Fruit fly (Drosophila melanogaster) whole organism, pupa: ENCODE results near the gene Past1.

Source experiments
- CG10348 ChIP-seq: fragments of 200-800 bp; sonication (Bioruptor generic); IDR thresholded peaks from 2 replicates; pipeline ENCODE4 v1.3.6; 2022; ENCODE audit warnings: missing biosample characterization, missing genetic modification characterization
- CG12605 ChIP-seq: fragments of 200-800 bp; sonication (Bioruptor generic); IDR thresholded peaks from 2 replicates; pipeline ENCODE4 v1.3.6; 2022; ENCODE audit warnings: missing biosample characterization, missing genetic modification characterization
- CG13204 ChIP-seq: fragments of 200-800 bp; sonication (Bioruptor generic); optimal IDR thresholded peaks from 2 replicates; lab custom pipeline; 2018; ENCODE audit warnings: missing biosample characterization, mild to moderate bottlenecking, missing genetic modification characterization, moderate library complexity
- CG14655 ChIP-seq: fragments of 200-800 bp; sonication (Bioruptor generic); optimal IDR thresholded peaks from 3 replicates; lab custom pipeline; 2017; ENCODE audit warnings: mild to moderate bottlenecking, missing biosample characterization, missing genetic modification reagents, missing genetic modification characterization
- CG15710 ChIP-seq: fragments of 200-800 bp; sonication (Bioruptor generic); optimal IDR thresholded peaks from 2 replicates; lab custom pipeline; 2018; ENCODE audit warnings: missing biosample characterization, mild to moderate bottlenecking, missing genetic modification characterization, moderate library complexity
- CG17806 ChIP-seq: fragments of 200-800 bp; sonication (Bioruptor generic); optimal IDR thresholded peaks from 2 replicates; lab custom pipeline; 2018; ENCODE audit warnings: missing biosample characterization, mild to moderate bottlenecking, missing genetic modification characterization, moderate library complexity
- CG32121 ChIP-seq: fragments of 200-800 bp; sonication (Bioruptor generic); IDR thresholded peaks from 2 replicates; pipeline ENCODE4 v1.3.6; 2022; ENCODE audit warnings: missing biosample characterization, missing genetic modification characterization
- CG34367 ChIP-seq: fragments of 200-800 bp; sonication (Bioruptor generic); optimal IDR thresholded peaks from 2 replicates; lab custom pipeline; 2018; ENCODE audit warnings: missing biosample characterization, mild to moderate bottlenecking, missing genetic modification characterization
- CG4496 ChIP-seq: fragments of 200-800 bp; sonication (Bioruptor generic); IDR thresholded peaks from 3 replicates; pipeline ENCODE4 v1.3.6; 2022; ENCODE audit warnings: missing biosample characterization, missing genetic modification characterization
- CG8159 ChIP-seq: fragments of 200-800 bp; sonication (Bioruptor generic); optimal IDR thresholded peaks from 3 replicates; lab custom pipeline; 2018; ENCODE audit warnings: missing biosample characterization, mild to moderate bottlenecking, missing genetic modification characterization, moderate library complexity
- CG8301 ChIP-seq: fragments of 200-800 bp; sonication (Bioruptor generic); optimal IDR thresholded peaks from 2 replicates; lab custom pipeline; 2018; ENCODE audit warnings: missing biosample characterization, mild to moderate bottlenecking, missing genetic modification characterization
- D1 ChIP-seq: fragments of 200-800 bp; sonication (Bioruptor generic); optimal IDR thresholded peaks from 2 replicates; lab custom pipeline; 2018; ENCODE audit warnings: missing biosample characterization, mild to moderate bottlenecking, missing genetic modification characterization, moderate library complexity
- EcR ChIP-seq: fragments of 200-800 bp; sonication (Bioruptor generic); optimal IDR thresholded peaks from 3 replicates; lab custom pipeline; 2019; ENCODE audit warnings: missing biosample characterization, missing genetic modification characterization, mild to moderate bottlenecking, moderate library complexity, missing genetic modification reagents
- Ets98B ChIP-seq: fragments of 200-800 bp; sonication (Bioruptor generic); IDR thresholded peaks from 2 replicates; pipeline ENCODE4 v1.3.6; 2022; ENCODE audit warnings: missing biosample characterization, missing genetic modification characterization
- Pif1A ChIP-seq: fragments of 200-800 bp; sonication (Bioruptor generic); optimal IDR thresholded peaks from 3 replicates; lab custom pipeline; 2016; ENCODE audit warnings: missing biosample characterization, missing genetic modification characterization
- Pif1B ChIP-seq: fragments of 200-800 bp; sonication (Bioruptor generic); optimal IDR thresholded peaks from 3 replicates; lab custom pipeline; 2016; ENCODE audit warnings: missing biosample characterization, missing genetic modification characterization
- Snoo ChIP-seq: fragments of 200-800 bp; sonication (Bioruptor generic); optimal IDR thresholded peaks from 3 replicates; lab custom pipeline; 2017; ENCODE audit warnings: missing biosample characterization, mild to moderate bottlenecking, missing genetic modification characterization, inconsistent platforms
- fd96Ca ChIP-seq: fragments of 200-800 bp; sonication (Bioruptor generic); IDR thresholded peaks from 3 replicates; pipeline ENCODE4 v1.3.6; 2022; ENCODE audit warnings: missing biosample characterization, missing genetic modification characterization
- gl ChIP-seq: fragments of 200-800 bp; sonication (Bioruptor generic); optimal IDR thresholded peaks from 2 replicates; lab custom pipeline; 2018; ENCODE audit warnings: missing biosample characterization, mild to moderate bottlenecking, missing genetic modification characterization
- rn ChIP-seq: fragments of 200-800 bp; sonication (Bioruptor generic); IDR thresholded peaks from 2 replicates; pipeline ENCODE4 v1.3.6; 2022; ENCODE audit warnings: missing biosample characterization, missing genetic modification characterization

Gene Past1

dm6 chr3R:12653511-12654252 is 43.4 kb upstream of the Past1 start:
- TF ChIP-seq CG14655 (GFP tag; lab: Kevin White, UChicago) (peak; percentile 55), fd96Ca (GFP tag; lab: Robert Waterston, UW) (peak; percentile 80), CG32121 (peak; percentile 79), CG10348 (GFP tag; lab: Robert Waterston, UW) (peak; percentile 52; the same call in 1 of the 2 replicates), CG8301 (tag; lab: Kevin White, UChicago) (peak; percentile 47), CG17806 (no peak), Ets98B (GFP tag; lab: Robert Waterston, UW) (peak; percentile 46), CG4496 (GFP tag; lab: Robert Waterston, UW) (0 out of 3 replicates have a peak, but pooled peaks have one; percentile 18), rn (GFP tag; lab: Robert Waterston, UW) (peak; percentile 46), Snoo (tag; lab: Kevin White, UChicago) (no peak), Pif1B (no peak), EcR (GFP tag; lab: Kevin White, UChicago) (no peak), gl (tag; lab: Kevin White, UChicago) (no peak), CG34367 (no peak)
- TF ChIP-seq, all 21 proteins: peak for 8

- TF ChIP-seq CG10348 (GFP tag; lab: Robert Waterston, UW), result no peak
- TF ChIP-seq fd96Ca (GFP tag; lab: Robert Waterston, UW), result no peak
- no peak for TF ChIP-seq Ets98B (GFP tag; lab: Robert Waterston, UW)
- no peak for TF ChIP-seq CG4496 (GFP tag; lab: Robert Waterston, UW)
- TF ChIP-seq CG8159 (tag; lab: Kevin White, UChicago), result no peak
- TF ChIP-seq Pif1A (GFP tag; lab: Kevin White, UChicago), result no peak
- no peak for TF ChIP-seq rn (GFP tag; lab: Robert Waterston, UW)
- no peak for TF ChIP-seq CG13204 (GFP tag; lab: Kevin White, UChicago)
- TF ChIP-seq D1 (tag; lab: Kevin White, UChicago), result no peak
- no peak for TF ChIP-seq CG17806
Measured at dm6 chr3R:12654253-12654623, 42.9 kb upstream of the Past1 start, which contains the start of gene CG6225. Gene CG6225 (plus strand): TSS chr3R:12654577.

- no peak for TF ChIP-seq Pif1B
- no peak for TF ChIP-seq CG13204 (GFP tag; lab: Kevin White, UChicago)
- TF ChIP-seq CG4496 (GFP tag; lab: Robert Waterston, UW), result no peak
- no peak for TF ChIP-seq CG10348 (GFP tag; lab: Robert Waterston, UW)
- TF ChIP-seq CG12605, result no peak
- no peak for TF ChIP-seq Snoo (tag; lab: Kevin White, UChicago)
- no peak for TF ChIP-seq CG15710 (tag; lab: Kevin White, UChicago)
- TF ChIP-seq gl (tag; lab: Kevin White, UChicago), result no peak
- TF ChIP-seq EcR (GFP tag; lab: Kevin White, UChicago), result no peak
- TF ChIP-seq rn (GFP tag; lab: Robert Waterston, UW), result no peak
- no peak for TF ChIP-seq D1 (tag; lab: Kevin White, UChicago)
Measured at dm6 chr3R:12656946-12657566, 40.1 kb upstream of the Past1 start.

dm6 chr3R:12662531-12662930 is 34.6 kb upstream of the Past1 start, which contains the start of gene CG14395:
Gene CG14395 (plus strand): TSS chr3R:12662831.
- TF ChIP-seq Ets98B (GFP tag; lab: Robert Waterston, UW) (0 out of 2 replicates have a peak, but pooled peaks have one; percentile 17), CG14655 (GFP tag; lab: Kevin White, UChicago) (no peak), rn (GFP tag; lab: Robert Waterston, UW) (no peak), CG15710 (tag; lab: Kevin White, UChicago) (no peak), fd96Ca (GFP tag; lab: Robert Waterston, UW) (no peak), D1 (tag; lab: Kevin White, UChicago) (no peak), Snoo (tag; lab: Kevin White, UChicago) (no peak), CG8301 (tag; lab: Kevin White, UChicago) (no peak), CG32121 (no peak), CG4496 (GFP tag; lab: Robert Waterston, UW) (peak; percentile 72; the same call in 2 of the 3 replicates), CG12605 (no peak), Pif1B (no peak)

dm6 chr3R:12666206-12666834 is 30.8 kb upstream of the Past1 start:
- TF ChIP-seq Pif1A (GFP tag; lab: Kevin White, UChicago), result no peak
- TF ChIP-seq D1 (tag; lab: Kevin White, UChicago), result no peak
- TF ChIP-seq CG4496 (GFP tag; lab: Robert Waterston, UW), result no peak
- TF ChIP-seq CG17806, result no peak
- TF ChIP-seq fd96Ca (GFP tag; lab: Robert Waterston, UW), result no peak
- TF ChIP-seq CG32121, result no peak
- no peak for TF ChIP-seq CG10348 (GFP tag; lab: Robert Waterston, UW)
- no peak for TF ChIP-seq rn (GFP tag; lab: Robert Waterston, UW)
- TF ChIP-seq CG8301 (tag; lab: Kevin White, UChicago), result no peak
- no peak for TF ChIP-seq CG14655 (GFP tag; lab: Kevin White, UChicago)
- TF ChIP-seq CG34367, result no peak
- no peak for TF ChIP-seq gl (tag; lab: Kevin White, UChicago)
